Fruit fly (Drosophila melanogaster) whole organism, pupa: ENCODE data around the gene Gorab.
A peak's percentile ranks its signal among the peaks of the same experiment; 100 is the strongest.

Experiments used
- CG10348 ChIP-seq: fragments of 200-800 bp; sonication (Bioruptor generic); IDR thresholded peaks from 2 replicates; pipeline ENCODE4 v1.3.6; 2022; ENCODE audit warnings: missing biosample characterization, missing genetic modification characterization
- CG12605 ChIP-seq: fragments of 200-800 bp; sonication (Bioruptor generic); IDR thresholded peaks from 2 replicates; pipeline ENCODE4 v1.3.6; 2022; ENCODE audit warnings: missing biosample characterization, missing genetic modification characterization
- CG13204 ChIP-seq: fragments of 200-800 bp; sonication (Bioruptor generic); optimal IDR thresholded peaks from 2 replicates; lab custom pipeline; 2018; ENCODE audit warnings: missing biosample characterization, mild to moderate bottlenecking, missing genetic modification characterization, moderate library complexity
- CG14655 ChIP-seq: fragments of 200-800 bp; sonication (Bioruptor generic); optimal IDR thresholded peaks from 3 replicates; lab custom pipeline; 2017; ENCODE audit warnings: mild to moderate bottlenecking, missing biosample characterization, missing genetic modification reagents, missing genetic modification characterization
- CG15710 ChIP-seq: fragments of 200-800 bp; sonication (Bioruptor generic); optimal IDR thresholded peaks from 2 replicates; lab custom pipeline; 2018; ENCODE audit warnings: missing biosample characterization, mild to moderate bottlenecking, missing genetic modification characterization, moderate library complexity
- CG17806 ChIP-seq: fragments of 200-800 bp; sonication (Bioruptor generic); optimal IDR thresholded peaks from 2 replicates; lab custom pipeline; 2018; ENCODE audit warnings: missing biosample characterization, mild to moderate bottlenecking, missing genetic modification characterization, moderate library complexity
- CG32121 ChIP-seq: fragments of 200-800 bp; sonication (Bioruptor generic); IDR thresholded peaks from 2 replicates; pipeline ENCODE4 v1.3.6; 2022; ENCODE audit warnings: missing biosample characterization, missing genetic modification characterization
- CG34367 ChIP-seq: fragments of 200-800 bp; sonication (Bioruptor generic); optimal IDR thresholded peaks from 2 replicates; lab custom pipeline; 2018; ENCODE audit warnings: missing biosample characterization, mild to moderate bottlenecking, missing genetic modification characterization
- CG4496 ChIP-seq: fragments of 200-800 bp; sonication (Bioruptor generic); IDR thresholded peaks from 3 replicates; pipeline ENCODE4 v1.3.6; 2022; ENCODE audit warnings: missing biosample characterization, missing genetic modification characterization
- CG8159 ChIP-seq: fragments of 200-800 bp; sonication (Bioruptor generic); optimal IDR thresholded peaks from 3 replicates; lab custom pipeline; 2018; ENCODE audit warnings: missing biosample characterization, mild to moderate bottlenecking, missing genetic modification characterization, moderate library complexity
- CG8301 ChIP-seq: fragments of 200-800 bp; sonication (Bioruptor generic); optimal IDR thresholded peaks from 2 replicates; lab custom pipeline; 2018; ENCODE audit warnings: missing biosample characterization, mild to moderate bottlenecking, missing genetic modification characterization
- CG9948 ChIP-seq: fragments of 200-800 bp; sonication (Bioruptor generic); optimal IDR thresholded peaks from 2 replicates; lab custom pipeline; 2018; ENCODE audit warnings: missing biosample characterization, mild to moderate bottlenecking, missing genetic modification characterization, moderate library complexity
- D1 ChIP-seq: fragments of 200-800 bp; sonication (Bioruptor generic); optimal IDR thresholded peaks from 2 replicates; lab custom pipeline; 2018; ENCODE audit warnings: missing biosample characterization, mild to moderate bottlenecking, missing genetic modification characterization, moderate library complexity
- EcR ChIP-seq: fragments of 200-800 bp; sonication (Bioruptor generic); optimal IDR thresholded peaks from 3 replicates; lab custom pipeline; 2019; ENCODE audit warnings: missing biosample characterization, missing genetic modification characterization, mild to moderate bottlenecking, moderate library complexity, missing genetic modification reagents
- Ets98B ChIP-seq: fragments of 200-800 bp; sonication (Bioruptor generic); IDR thresholded peaks from 2 replicates; pipeline ENCODE4 v1.3.6; 2022; ENCODE audit warnings: missing biosample characterization, missing genetic modification characterization
- Pif1A ChIP-seq: fragments of 200-800 bp; sonication (Bioruptor generic); optimal IDR thresholded peaks from 3 replicates; lab custom pipeline; 2016; ENCODE audit warnings: missing biosample characterization, missing genetic modification characterization
- Pif1B ChIP-seq: fragments of 200-800 bp; sonication (Bioruptor generic); optimal IDR thresholded peaks from 3 replicates; lab custom pipeline; 2016; ENCODE audit warnings: missing biosample characterization, missing genetic modification characterization
- Snoo ChIP-seq: fragments of 200-800 bp; sonication (Bioruptor generic); optimal IDR thresholded peaks from 3 replicates; lab custom pipeline; 2017; ENCODE audit warnings: missing biosample characterization, mild to moderate bottlenecking, missing genetic modification characterization, inconsistent platforms
- fd96Ca ChIP-seq: fragments of 200-800 bp; sonication (Bioruptor generic); IDR thresholded peaks from 3 replicates; pipeline ENCODE4 v1.3.6; 2022; ENCODE audit warnings: missing biosample characterization, missing genetic modification characterization
- gl ChIP-seq: fragments of 200-800 bp; sonication (Bioruptor generic); optimal IDR thresholded peaks from 2 replicates; lab custom pipeline; 2018; ENCODE audit warnings: missing biosample characterization, mild to moderate bottlenecking, missing genetic modification characterization
- rn ChIP-seq: fragments of 200-800 bp; sonication (Bioruptor generic); IDR thresholded peaks from 2 replicates; pipeline ENCODE4 v1.3.6; 2022; ENCODE audit warnings: missing biosample characterization, missing genetic modification characterization

Gorab gene

DNA sequence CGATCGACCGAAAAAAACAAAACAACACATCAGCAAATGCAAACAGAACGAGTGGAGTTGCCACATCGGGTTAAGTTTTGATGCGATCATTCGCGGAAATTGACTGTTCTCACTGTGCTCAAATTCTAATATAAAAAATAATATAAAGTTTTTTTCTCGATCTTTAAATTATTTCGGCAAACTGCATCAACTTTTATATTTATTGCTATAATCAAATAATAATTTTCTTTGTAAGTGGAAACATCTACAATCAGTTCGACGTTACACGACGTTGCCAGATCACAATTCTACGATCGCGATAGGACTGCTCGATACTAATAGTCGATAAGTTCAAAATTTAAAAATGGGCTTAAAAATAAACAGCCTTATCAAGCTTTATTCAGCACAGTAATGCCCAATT, at the start of gene Gorab:
TSS of gene Gorab (minus strand) at position 58 of the 400 bp plus-strand sequence.
- TF ChIP-seq Snoo (tag; lab: Kevin White, UChicago) (peak; percentile 81), CG32121 (GFP tag; lab: Robert Waterston, UW) (peak; percentile 92), Pif1B (peak; percentile 76), fd96Ca (GFP tag; lab: Robert Waterston, UW) (peak; percentile 91), rn (GFP tag; lab: Robert Waterston, UW) (peak; percentile 90), CG13204 (GFP tag; lab: Kevin White, UChicago) (no peak), CG34367 (tag; lab: Kevin White, UChicago) (peak; percentile 68), Ets98B (GFP tag; lab: Robert Waterston, UW) (peak; percentile 91), gl (tag; lab: Kevin White, UChicago) (no peak), Pif1A (GFP tag; lab: Kevin White, UChicago) (peak; percentile 79), CG9948 (tag; lab: Kevin White, UChicago) (peak; percentile 80), CG4496 (GFP tag; lab: Robert Waterston, UW) (peak; percentile 96), CG12605 (peak; percentile 86), CG15710 (tag; lab: Kevin White, UChicago) (peak; percentile 85), CG14655 (GFP tag; lab: Kevin White, UChicago) (peak; percentile 80), EcR (GFP tag; lab: Kevin White, UChicago) (no peak), CG10348 (GFP tag; lab: Robert Waterston, UW) (peak; percentile 85), CG17806 (tag; lab: Kevin White, UChicago) (peak; percentile 86), CG8301 (tag; lab: Kevin White, UChicago) (peak; percentile 73), CG8159 (peak; percentile 78), D1 (tag; lab: Kevin White, UChicago) (no peak)

DNA sequence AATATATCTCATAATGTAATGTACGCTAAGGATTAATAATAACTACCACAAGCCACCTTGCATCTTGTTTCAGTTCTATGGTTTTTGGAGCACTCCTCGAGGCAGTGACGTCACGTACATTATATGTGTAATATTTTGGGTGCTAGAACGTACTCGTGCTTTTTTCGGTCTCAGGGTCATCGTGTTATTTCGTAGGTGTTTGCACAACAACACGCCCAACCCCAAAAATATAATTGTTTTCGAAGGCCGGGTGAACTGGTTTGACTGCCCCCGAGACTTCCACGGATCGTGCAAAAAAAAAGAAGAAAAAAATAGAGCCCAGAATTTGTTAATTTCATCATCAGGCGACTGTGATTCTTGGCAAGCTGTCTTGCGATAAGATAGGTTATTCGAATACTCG, 47.9 kb upstream of the Gorab start:
- TF ChIP-seq Ets98B (GFP tag; lab: Robert Waterston, UW), result no peak
- TF ChIP-seq CG9948 (tag; lab: Kevin White, UChicago), result no peak
- TF ChIP-seq CG8301 (tag; lab: Kevin White, UChicago), result no peak
- no peak for TF ChIP-seq gl (tag; lab: Kevin White, UChicago)
- TF ChIP-seq CG15710 (tag; lab: Kevin White, UChicago), result no peak
- TF ChIP-seq EcR (GFP tag; lab: Kevin White, UChicago), result no peak
- no peak for TF ChIP-seq CG32121 (GFP tag; lab: Robert Waterston, UW)
- no peak for TF ChIP-seq CG10348 (GFP tag; lab: Robert Waterston, UW)

DNA sequence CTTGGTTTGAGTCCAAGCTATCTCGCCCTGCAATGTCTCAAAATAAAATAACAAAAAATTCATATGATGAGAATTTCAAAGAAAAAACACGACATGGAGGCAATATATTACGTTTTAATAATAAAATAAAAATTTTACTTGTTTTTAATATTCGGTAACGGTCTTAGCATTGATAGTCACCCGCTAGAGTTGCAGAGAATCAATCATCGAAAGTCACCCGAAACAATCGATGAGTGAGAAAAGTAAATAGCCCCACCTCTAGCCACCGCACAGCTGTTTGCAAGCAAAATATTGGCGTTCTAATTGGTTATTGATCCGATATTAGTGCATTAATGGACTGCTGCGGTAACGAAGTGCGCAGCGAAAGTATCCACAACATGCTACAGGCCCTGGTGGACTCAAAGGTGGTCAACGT, 47.4 kb upstream of the Gorab start, which contains the start of gene CG34250:
TSS of gene CG34250 (plus strand) at position 244 of the 415 bp plus-strand sequence.
- no peak for TF ChIP-seq CG8159
- TF ChIP-seq D1 (tag; lab: Kevin White, UChicago), result peak; percentile 82
- no peak for TF ChIP-seq rn (GFP tag; lab: Robert Waterston, UW)
- TF ChIP-seq Pif1A (GFP tag; lab: Kevin White, UChicago), result no peak

DNA sequence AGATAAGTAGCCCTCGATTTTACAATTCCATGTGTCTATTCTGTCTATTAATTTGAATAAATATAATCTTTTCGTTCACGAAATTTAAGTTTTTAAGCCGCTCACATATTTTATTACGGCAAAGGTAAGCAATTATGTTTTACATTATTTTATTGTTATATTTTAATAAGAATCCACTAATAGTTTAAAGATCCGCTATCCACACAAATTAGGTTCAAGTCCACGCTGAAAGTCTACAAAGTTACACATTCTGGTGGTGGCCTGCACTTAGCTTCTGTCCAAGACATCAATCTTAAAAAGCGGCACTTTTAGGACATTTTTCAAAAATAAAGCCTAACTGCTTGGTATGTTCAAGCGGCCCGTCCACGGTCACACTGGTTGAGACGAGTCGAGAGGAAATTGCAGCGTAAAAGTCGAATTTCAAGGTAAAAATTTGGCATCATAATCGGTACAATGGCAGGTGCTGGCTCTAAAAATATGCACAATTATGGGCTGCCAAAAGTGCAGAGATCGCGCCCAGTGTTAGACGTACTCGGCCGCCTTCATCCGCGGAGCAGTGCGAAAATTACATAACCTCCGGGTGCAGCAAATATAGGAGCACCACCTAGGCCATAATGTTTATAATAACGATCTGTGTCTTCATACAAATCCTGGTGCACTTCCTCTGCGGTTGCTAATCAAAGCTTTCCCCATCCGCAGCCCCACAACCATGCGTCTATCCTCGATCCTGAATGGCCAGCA, 46.2 kb upstream of the Gorab start, which contains the start of the genes UQCR-Q and CG46525:
TSS of gene UQCR-Q (plus strand) at position 51 of the 741 bp plus-strand sequence.
TSS of gene CG46525 (plus strand) at position 510 of the 741 bp plus-strand sequence.
- TF ChIP-seq D1 (tag; lab: Kevin White, UChicago), result peak; percentile 35
- no peak for TF ChIP-seq Pif1A (GFP tag; lab: Kevin White, UChicago)
- TF ChIP-seq fd96Ca (GFP tag; lab: Robert Waterston, UW), result no peak
- no peak for TF ChIP-seq CG10348 (GFP tag; lab: Robert Waterston, UW)

DNA sequence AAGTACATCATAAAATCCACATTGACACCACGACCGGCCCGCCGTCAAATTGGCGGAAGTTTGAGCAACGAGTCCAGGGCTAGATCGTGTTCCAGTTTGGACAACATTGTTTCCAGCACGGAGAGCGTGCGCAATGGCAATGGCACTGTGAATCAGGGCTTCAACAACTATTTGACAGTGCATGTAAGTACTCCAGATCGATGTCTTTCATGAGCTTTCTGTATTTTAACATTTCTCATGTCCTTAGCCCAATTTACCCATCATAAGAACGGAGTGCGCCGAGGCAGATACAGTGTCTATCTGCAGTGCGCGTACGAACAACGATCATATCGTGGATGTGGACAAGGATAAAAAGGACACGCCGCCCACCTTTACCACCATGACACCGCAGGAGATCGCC, 45.3 kb upstream of the Gorab start:
- TF ChIP-seq Ets98B (GFP tag; lab: Robert Waterston, UW) (no peak), CG10348 (GFP tag; lab: Robert Waterston, UW) (no peak), CG32121 (GFP tag; lab: Robert Waterston, UW) (no peak), CG12605 (no peak), Pif1B (no peak), Pif1A (GFP tag; lab: Kevin White, UChicago) (no peak), CG4496 (GFP tag; lab: Robert Waterston, UW) (no peak), CG8159 (no peak), fd96Ca (GFP tag; lab: Robert Waterston, UW) (no peak), CG34367 (tag; lab: Kevin White, UChicago) (no peak), CG15710 (tag; lab: Kevin White, UChicago) (no peak), rn (GFP tag; lab: Robert Waterston, UW) (no peak), CG9948 (tag; lab: Kevin White, UChicago) (no peak)

DNA sequence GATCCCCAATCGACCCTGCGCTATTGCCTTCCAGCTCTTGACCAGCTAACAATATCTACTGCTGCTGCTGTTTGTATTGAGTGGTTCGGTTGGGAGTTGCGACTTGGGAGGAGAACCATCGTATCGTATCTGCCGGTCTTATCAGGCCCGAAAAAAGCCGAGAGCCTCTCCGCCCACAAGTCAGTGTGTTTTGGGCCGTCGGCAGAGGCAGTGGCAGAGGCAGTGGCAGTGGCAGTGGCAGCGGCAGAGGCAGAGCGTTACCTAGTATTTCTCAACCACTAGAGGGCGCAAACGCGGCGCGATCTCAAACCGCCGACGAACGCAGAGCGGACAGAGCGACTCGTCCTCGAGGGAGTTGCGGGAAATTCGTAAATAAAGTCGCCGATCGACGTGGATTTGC, 41.5 kb upstream of the Gorab start, which contains the start of gene SecCl:
TSS of gene SecCl (plus strand) at position 18 of the 400 bp plus-strand sequence.
- TF ChIP-seq fd96Ca (GFP tag; lab: Robert Waterston, UW), result no peak
- no peak for TF ChIP-seq CG12605
- TF ChIP-seq Pif1A (GFP tag; lab: Kevin White, UChicago), result no peak
- TF ChIP-seq CG10348 (GFP tag; lab: Robert Waterston, UW), result no peak
- no peak for TF ChIP-seq EcR (GFP tag; lab: Kevin White, UChicago)
- no peak for TF ChIP-seq CG15710 (tag; lab: Kevin White, UChicago)
- TF ChIP-seq rn (GFP tag; lab: Robert Waterston, UW), result no peak
- no peak for TF ChIP-seq CG9948 (tag; lab: Kevin White, UChicago)
- no peak for TF ChIP-seq gl (tag; lab: Kevin White, UChicago)
- no peak for TF ChIP-seq CG4496 (GFP tag; lab: Robert Waterston, UW)
- TF ChIP-seq CG8301 (tag; lab: Kevin White, UChicago), result no peak
